Fruit fly (Drosophila melanogaster): Measurements from ENCODE around the gene CG16974.

DNA sequence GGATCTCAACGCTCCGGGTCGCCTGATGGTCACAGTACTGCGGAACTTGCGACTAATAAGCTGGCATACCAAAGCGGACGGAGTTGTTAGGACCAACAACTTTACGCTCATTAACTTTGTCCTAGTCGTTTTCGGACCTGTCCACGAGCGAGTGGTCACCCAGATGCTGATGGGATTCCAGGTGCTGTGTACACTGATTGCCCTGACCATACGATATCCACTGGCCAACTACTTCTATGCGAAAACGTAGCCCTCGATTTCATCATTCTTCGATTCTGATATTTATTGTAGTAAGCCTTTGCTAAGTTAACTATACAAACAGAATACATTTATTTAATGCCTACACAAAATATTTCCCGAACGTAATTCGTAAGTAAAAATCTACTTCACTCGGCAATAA is 8.6 kb downstream of the CG16974 start, which contains the start of gene Rsph1:
- no peak for TF ChIP-seq CTCF (optimal IDR thresholded peaks at IDR 0.05)
- no peak for TF ChIP-seq CG8478 (optimal IDR thresholded peaks at IDR 0.05)

Measured in S2 (cell line).